Worm (Caenorhabditis elegans): ENCODE measurements around the gene orc-1.

Gene orc-1

ce11 chrIII:10689057-10689456 lies 46.1 kb downstream of the orc-1 start, which contains the start of gene Y39A1A.31:
TSS of gene Y39A1A.31 (minus strand) at chrIII:10689157.
- TF ChIP-seq crh-2 (tag; optimal IDR thresholded peaks at IDR 0.05) (no peak), mdl-1 (tag; optimal IDR thresholded peaks at IDR 0.05) (no peak), unc-55 (GFP tag; optimal IDR thresholded peaks at IDR 0.05) (no peak), ama-1 (optimal IDR thresholded peaks at IDR 0.05) (no peak), nhr-21 (tag; optimal IDR thresholded peaks at IDR 0.05) (no peak), nhr-129 (tag; optimal IDR thresholded peaks at IDR 0.05) (no peak), elt-3 (tag; optimal IDR thresholded peaks at IDR 0.05) (no peak), nhr-11 (tag; optimal IDR thresholded peaks at IDR 0.05) (no peak), nhr-12 (tag; optimal IDR thresholded peaks at IDR 0.05) (no peak), R02D3.7 (tag; optimal IDR thresholded peaks at IDR 0.05) (no peak), aly-2 (tag; optimal IDR thresholded peaks at IDR 0.05) (no peak)

ce11 chrIII:10691019-10691418 lies 48.1 kb downstream of the orc-1 start, which contains the start of gene Y39A1A.17:
TSS of gene Y39A1A.17 (minus strand) at chrIII:10691119.
- TF ChIP-seq R02D3.7 (tag; optimal IDR thresholded peaks at IDR 0.05) (no peak), Y55F3AM.14 (GFP tag; optimal IDR thresholded peaks at IDR 0.05) (no peak), lsy-2 (tag; optimal IDR thresholded peaks at IDR 0.05) (no peak), zag-1 (tag; optimal IDR thresholded peaks at IDR 0.05) (no peak), F13H6.1 (tag; optimal IDR thresholded peaks at IDR 0.05) (no peak), unc-55 (GFP tag; optimal IDR thresholded peaks at IDR 0.05) (no peak), unc-39 (tag; optimal IDR thresholded peaks at IDR 0.05) (no peak), ztf-1 (GFP tag; conservative IDR thresholded peaks at IDR 0.05) (no peak), nhr-12 (tag; optimal IDR thresholded peaks at IDR 0.05) (no peak), nhr-25 (tag; optimal IDR thresholded peaks at IDR 0.05) (no peak), skn-1 (tag; optimal IDR thresholded peaks at IDR 0.05) (no peak), unc-62 (GFP tag; optimal IDR thresholded peaks at IDR 0.05) (no peak)

ce11 chrIII:10694294-10694693 lies 51.4 kb downstream of the orc-1 start, which contains the start of the genes Y39A1A.18 and fmo-3:
TSS of gene Y39A1A.18 (minus strand) at chrIII:10694485.
TSS of gene fmo-3 (plus strand) at chrIII:10694681.
- TF ChIP-seq C34F6.9 (tag; optimal IDR thresholded peaks at IDR 0.05) (no peak), crh-2 (tag; optimal IDR thresholded peaks at IDR 0.05) (no peak), mbf-1 (tag; optimal IDR thresholded peaks at IDR 0.05) (no peak), fos-1 (tag; optimal IDR thresholded peaks at IDR 0.05) (no peak), alr-1 (tag; optimal IDR thresholded peaks at IDR 0.05) (no peak), unc-55 (GFP tag; optimal IDR thresholded peaks at IDR 0.05) (no peak), ama-1 (optimal IDR thresholded peaks at IDR 0.05) (no peak), nhr-10 (tag; optimal IDR thresholded peaks at IDR 0.05) (no peak), ceh-82 (tag; optimal IDR thresholded peaks at IDR 0.05) (no peak), unc-39 (tag; optimal IDR thresholded peaks at IDR 0.05) (no peak), lin-13 (GFP tag; optimal IDR thresholded peaks at IDR 0.05) (no peak), nhr-237 (tag; optimal IDR thresholded peaks at IDR 0.05) (no peak), nhr-6 (tag; optimal IDR thresholded peaks at IDR 0.05) (no peak), sma-3 (GFP tag; optimal IDR thresholded peaks at IDR 0.05) (no peak)
